3 worm cellular contexts compared by ENCODE assay signal in genomic region chrII:3958673-3959299, ce11.
TF ChIP-seq lines count a peak whose summit lies in the region.

No protein-coding gene starts in this region.

TF ChIP-seq in whole organism, L2 larva, 48 proteins besides CTCF, POLR2A, EP300 and RAD21 (continued from another document):
- peak; percentile 77 for TF ChIP-seq crh-2 (tag; optimal IDR thresholded peaks at IDR 0.05; lab: Kevin White, UChicago)
- peak; percentile 51 for TF ChIP-seq sma-3 (GFP tag; optimal IDR thresholded peaks at IDR 0.05; lab: Kevin White, UChicago)
- TF ChIP-seq nhr-21 (tag; optimal IDR thresholded peaks at IDR 0.05; lab: Kevin White, UChicago): peak; percentile 42
- no peak for TF ChIP-seq nhr-23 (tag; optimal IDR thresholded peaks at IDR 0.05; lab: Kevin White, UChicago)
- TF ChIP-seq sem-4 (tag; optimal IDR thresholded peaks at IDR 0.05; lab: Kevin White, UChicago): no peak
- no peak for TF ChIP-seq ztf-11 (tag; optimal IDR thresholded peaks at IDR 0.05; lab: Kevin White, UChicago)
- TF ChIP-seq lin-39 (tag; optimal IDR thresholded peaks at IDR 0.05; lab: Kevin White, UChicago): no peak
- peak; percentile 80 to 94 for TF ChIP-seq mdl-1 (tag; optimal IDR thresholded peaks at IDR 0.05; lab: Kevin White, UChicago)
- TF ChIP-seq sma-9 (GFP tag; optimal IDR thresholded peaks at IDR 0.05; lab: Kevin White, UChicago): peak; percentile 95
- no peak for TF ChIP-seq sma-9 (tag; optimal IDR thresholded peaks at IDR 0.05; lab: Kevin White, UChicago)
- no peak for TF ChIP-seq mbf-1 (tag; optimal IDR thresholded peaks at IDR 0.05; lab: Kevin White, UChicago)
- TF ChIP-seq ama-1 (optimal IDR thresholded peaks at IDR 0.05; lab: Kevin White, UChicago): peak; percentile 18
- TF ChIP-seq aly-2 (tag; optimal IDR thresholded peaks at IDR 0.05; lab: Kevin White, UChicago): no peak
- TF ChIP-seq egl-27 (tag; optimal IDR thresholded peaks at IDR 0.05; lab: Kevin White, UChicago): peak; percentile 69
- TF ChIP-seq ztf-4 (tag; optimal IDR thresholded peaks at IDR 0.05; lab: Kevin White, UChicago): peak; percentile 67
- peak; percentile 69 for TF ChIP-seq zag-1 (tag; optimal IDR thresholded peaks at IDR 0.05; lab: Kevin White, UChicago)
- TF ChIP-seq nhr-237 (tag; optimal IDR thresholded peaks at IDR 0.05; lab: Kevin White, UChicago): no peak
- TF ChIP-seq nhr-6 (tag; optimal IDR thresholded peaks at IDR 0.05; lab: Kevin White, UChicago): peak; percentile 55
- peak; percentile 29 for TF ChIP-seq nhr-25 (tag; optimal IDR thresholded peaks at IDR 0.05; lab: Kevin White, UChicago)
- TF ChIP-seq elt-3 (tag; optimal IDR thresholded peaks at IDR 0.05; lab: Kevin White, UChicago): no peak
- TF ChIP-seq ceh-16 (tag; optimal IDR thresholded peaks at IDR 0.05; lab: Kevin White, UChicago): no peak

TF ChIP-seq in whole organism, L4 larva, 104 proteins besides CTCF, POLR2A, EP300 and RAD21 (continued from another document and continues in another):
- no peak for TF ChIP-seq lim-7 (GFP tag; IDR thresholded peaks at IDR 0.05; lab: Robert Waterston, UW)
- TF ChIP-seq ZK337.2 (GFP tag; IDR thresholded peaks at IDR 0.05; lab: Robert Waterston, UW): no peak
- no peak for TF ChIP-seq R02D3.7 (tag; optimal IDR thresholded peaks at IDR 0.05; lab: Kevin White, UChicago)
- TF ChIP-seq nhr-10 (tag; optimal IDR thresholded peaks at IDR 0.05; lab: Kevin White, UChicago): peak; percentile 47
- TF ChIP-seq lir-3 (tag; optimal IDR thresholded peaks at IDR 0.05; lab: Kevin White, UChicago): no peak
- no peak for TF ChIP-seq Y5F2A.4 (GFP tag; optimal IDR thresholded peaks at IDR 0.05; lab: Kevin White, UChicago)
- peak; percentile 81 for TF ChIP-seq nhr-28 (tag; optimal IDR thresholded peaks at IDR 0.05; lab: Kevin White, UChicago)
- TF ChIP-seq ceh-28 (tag; optimal IDR thresholded peaks at IDR 0.05; lab: Kevin White, UChicago): no peak
- peak; percentile 56 to 81 for TF ChIP-seq lsy-2 (tag; optimal IDR thresholded peaks at IDR 0.05; lab: Kevin White, UChicago)
- peak; percentile 66; the same call in 1 of the 2 replicates for TF ChIP-seq ctbp-1 (GFP tag; IDR thresholded peaks at IDR 0.05; lab: Robert Waterston, UW)
- peak; percentile 91 for TF ChIP-seq dve-1 (tag; optimal IDR thresholded peaks at IDR 0.05; lab: Kevin White, UChicago; ENCODE audit: insufficient read depth)
- TF ChIP-seq mdt-29 (GFP tag; IDR thresholded peaks at IDR 0.05; lab: Robert Waterston, UW): 0 out of 2 replicates have a peak, but pooled peaks have one; percentile 17
- 0 out of 2 replicates have a peak, but pooled peaks have one; percentile 29 for TF ChIP-seq vab-7 (GFP tag; IDR thresholded peaks at IDR 0.05; lab: Robert Waterston, UW)
- TF ChIP-seq hlh-30 (tag; optimal IDR thresholded peaks at IDR 0.05; lab: Kevin White, UChicago; ENCODE audit: insufficient read depth): peak; percentile 95
- peak; percentile 54 for TF ChIP-seq lin-13 (GFP tag; optimal IDR thresholded peaks at IDR 0.05; lab: Kevin White, UChicago)
- TF ChIP-seq ceh-82 (tag; optimal IDR thresholded peaks at IDR 0.05; lab: Kevin White, UChicago): no peak
- no peak for TF ChIP-seq lin-39 (tag; optimal IDR thresholded peaks at IDR 0.05; lab: Kevin White, UChicago)
- TF ChIP-seq zip-11 (GFP tag; IDR thresholded peaks at IDR 0.05; lab: Robert Waterston, UW): no peak
- no peak for TF ChIP-seq sdz-12 (GFP tag; optimal IDR thresholded peaks at IDR 0.05; lab: Kevin White, UChicago)
- no peak for TF ChIP-seq fos-1 (tag; optimal IDR thresholded peaks at IDR 0.05; lab: Kevin White, UChicago)
- TF ChIP-seq daf-16 (GFP tag; optimal IDR thresholded peaks at IDR 0.05; lab: Kevin White, UChicago): peak; percentile 69 to 96
- TF ChIP-seq daf-16 (tag; optimal IDR thresholded peaks at IDR 0.05; lab: Kevin White, UChicago): peak; percentile 99
- peak; percentile 28 for TF ChIP-seq nhr-102 (tag; optimal IDR thresholded peaks at IDR 0.05; lab: Kevin White, UChicago)
- no peak for TF ChIP-seq unc-39 (tag; optimal IDR thresholded peaks at IDR 0.05; lab: Kevin White, UChicago)
- no peak for TF ChIP-seq nhr-237 (tag; optimal IDR thresholded peaks at IDR 0.05; lab: Kevin White, UChicago)
- TF ChIP-seq nhr-6 (tag; optimal IDR thresholded peaks at IDR 0.05; lab: Kevin White, UChicago): peak; percentile 58
- TF ChIP-seq unc-130 (GFP tag; optimal IDR thresholded peaks at IDR 0.05; lab: Kevin White, UChicago): no peak
- no peak for TF ChIP-seq Y75B8A.6 (GFP tag; IDR thresholded peaks at IDR 0.05; lab: Robert Waterston, UW)
- TF ChIP-seq dmd-9 (GFP tag; IDR thresholded peaks at IDR 0.05; lab: Robert Waterston, UW): no peak
- no peak for TF ChIP-seq nhr-111 (GFP tag; optimal IDR thresholded peaks at IDR 0.05; lab: Kevin White, UChicago)
- TF ChIP-seq pqm-1 (tag; optimal IDR thresholded peaks at IDR 0.05; lab: Kevin White, UChicago): peak; percentile 78
- no peak for TF ChIP-seq arid-1 (GFP tag; conservative IDR thresholded peaks at IDR 0.05; lab: Robert Waterston, UW)
- peak; percentile 90 for TF ChIP-seq dmd-6 (GFP tag; IDR thresholded peaks at IDR 0.05; lab: Robert Waterston, UW)
- peak; percentile 69 for TF ChIP-seq hmg-1.1 (GFP tag; IDR thresholded peaks at IDR 0.05; lab: Robert Waterston, UW)
- TF ChIP-seq mes-2 (tag; optimal IDR thresholded peaks at IDR 0.05; lab: Kevin White, UChicago; ENCODE audit: poor library complexity, severe bottlenecking): peak; percentile 70
- peak; percentile 19; the same call in 1 of the 2 replicates for TF ChIP-seq T26A8.4 (GFP tag; IDR thresholded peaks at IDR 0.05; lab: Robert Waterston, UW)
- peak; percentile 12 for TF ChIP-seq gei-8 (GFP tag; optimal IDR thresholded peaks at IDR 0.05; lab: Kevin White, UChicago)
- no peak for TF ChIP-seq ceh-32 (tag; optimal IDR thresholded peaks at IDR 0.05; lab: Kevin White, UChicago; ENCODE audit: poor library complexity)
- TF ChIP-seq zfp-2 (tag; optimal IDR thresholded peaks at IDR 0.05; lab: Kevin White, UChicago): no peak
- 0 out of 2 replicates have a peak, but pooled peaks have one; percentile 29 for TF ChIP-seq lin-29 (GFP tag; IDR thresholded peaks at IDR 0.05; lab: Robert Waterston, UW)
- TF ChIP-seq tag-97 (GFP tag; IDR thresholded peaks at IDR 0.05; lab: Robert Waterston, UW): no peak
- TF ChIP-seq ztf-7 (tag; optimal IDR thresholded peaks at IDR 0.05; lab: Kevin White, UChicago): peak; percentile 6
- 0 out of 2 replicates have a peak, but pooled peaks have one; percentile 13 for TF ChIP-seq lin-1 (GFP tag; IDR thresholded peaks at IDR 0.05; lab: Robert Waterston, UW)
- peak; percentile 59 for TF ChIP-seq mxl-3 (GFP tag; optimal IDR thresholded peaks at IDR 0.05; lab: Kevin White, UChicago)
- TF ChIP-seq nhr-41 (GFP tag; IDR thresholded peaks at IDR 0.05; lab: Robert Waterston, UW): no peak
- TF ChIP-seq skn-1 (tag; optimal IDR thresholded peaks at IDR 0.05; lab: Kevin White, UChicago): no peak
- peak; percentile 92 for TF ChIP-seq hlh-11 (tag; optimal IDR thresholded peaks at IDR 0.05; lab: Kevin White, UChicago)
- TF ChIP-seq madf-9 (GFP tag; conservative IDR thresholded peaks at IDR 0.05; lab: Robert Waterston, UW): peak; percentile 22; the same call in 1 of the 2 replicates
- no peak for TF ChIP-seq fkh-10 (GFP tag; optimal IDR thresholded peaks at IDR 0.05; lab: Kevin White, UChicago)
- peak; percentile 38 for TF ChIP-seq nhr-77 (tag; optimal IDR thresholded peaks at IDR 0.05; lab: Kevin White, UChicago)
- peak; percentile 28 for TF ChIP-seq duxl-1 (tag; optimal IDR thresholded peaks at IDR 0.05; lab: Kevin White, UChicago; ENCODE audit: poor library complexity)
- no peak for TF ChIP-seq T20F7.1 (GFP tag; optimal IDR thresholded peaks at IDR 0.05; lab: Kevin White, UChicago)
- no peak for TF ChIP-seq ama-1 (optimal IDR thresholded peaks at IDR 0.05; lab: Kevin White, UChicago)
- TF ChIP-seq ces-1 (GFP tag; optimal IDR thresholded peaks at IDR 0.05; lab: Kevin White, UChicago): peak; percentile 29
- TF ChIP-seq nhr-11 (tag; optimal IDR thresholded peaks at IDR 0.05; lab: Kevin White, UChicago): peak; percentile 68
- peak; percentile 69 for TF ChIP-seq php-3 (GFP tag; IDR thresholded peaks at IDR 0.05; lab: Robert Waterston, UW)

TF ChIP-seq in whole organism, late embryonic, 69 proteins besides CTCF, POLR2A, EP300 and RAD21 (continued from another document):
- TF ChIP-seq ceh-14 (tag; optimal IDR thresholded peaks at IDR 0.05; lab: Kevin White, UChicago) (no peak), unc-55 (GFP tag; optimal IDR thresholded peaks at IDR 0.05; lab: Kevin White, UChicago) (no peak), unc-3 (GFP tag; conservative IDR thresholded peaks at IDR 0.05; lab: Robert Waterston, UW) (no peak), unc-3 (tag; optimal IDR thresholded peaks at IDR 0.05; lab: Kevin White, UChicago) (no peak), ref-2 (tag; optimal IDR thresholded peaks at IDR 0.05; lab: Kevin White, UChicago) (peak; percentile 18), lim-6 (tag; optimal IDR thresholded peaks at IDR 0.05; lab: Kevin White, UChicago) (no peak), ttx-3 (tag; optimal IDR thresholded peaks at IDR 0.05; lab: Kevin White, UChicago) (no peak), lin-11 (tag; optimal IDR thresholded peaks at IDR 0.05; lab: Kevin White, UChicago) (no peak), F13H6.1 (tag; optimal IDR thresholded peaks at IDR 0.05; lab: Kevin White, UChicago) (no peak), ets-4 (tag; optimal IDR thresholded peaks at IDR 0.05; lab: Kevin White, UChicago) (no peak), unc-42 (tag; optimal IDR thresholded peaks at IDR 0.05; lab: Kevin White, UChicago) (peak; percentile 82), ceh-30 (tag; optimal IDR thresholded peaks at IDR 0.05; lab: Kevin White, UChicago) (no peak), hlh-6 (tag; optimal IDR thresholded peaks at IDR 0.05; lab: Kevin White, UChicago) (no peak), mec-3 (tag; optimal IDR thresholded peaks at IDR 0.05; lab: Kevin White, UChicago; ENCODE audit: borderline replicate concordance) (no peak), tbx-7 (tag; optimal IDR thresholded peaks at IDR 0.05; lab: Kevin White, UChicago) (peak; percentile 18), ama-1 (optimal IDR thresholded peaks at IDR 0.05; lab: Kevin White, UChicago) (no peak), sox-4 (tag; optimal IDR thresholded peaks at IDR 0.05; lab: Kevin White, UChicago) (no peak), fax-1 (tag; optimal IDR thresholded peaks at IDR 0.05; lab: Kevin White, UChicago) (no peak), pha-4 (tag; optimal IDR thresholded peaks at IDR 0.05; lab: Kevin White, UChicago) (no peak), ceh-45 (GFP tag; IDR thresholded peaks at IDR 0.05; lab: Robert Waterston, UW) (no peak), hlh-13 (GFP tag; optimal IDR thresholded peaks at IDR 0.05; lab: Kevin White, UChicago) (no peak), pha-2 (tag; optimal IDR thresholded peaks at IDR 0.05; lab: Kevin White, UChicago) (no peak), hlh-8 (tag; optimal IDR thresholded peaks at IDR 0.05; lab: Kevin White, UChicago) (no peak), ceh-31 (tag; optimal IDR thresholded peaks at IDR 0.05; lab: Kevin White, UChicago) (peak; percentile 14), T23F11.4 (GFP tag; optimal IDR thresholded peaks at IDR 0.05; lab: Kevin White, UChicago) (peak; percentile 22), syd-9 (tag; optimal IDR thresholded peaks at IDR 0.05; lab: Kevin White, UChicago) (no peak), fkh-10 (GFP tag; optimal IDR thresholded peaks at IDR 0.05; lab: Kevin White, UChicago) (no peak), rnt-1 (tag; optimal IDR thresholded peaks at IDR 0.05; lab: Kevin White, UChicago) (peak; percentile 22), nhr-11 (tag; optimal IDR thresholded peaks at IDR 0.05; lab: Kevin White, UChicago) (no peak), pat-9 (tag; optimal IDR thresholded peaks at IDR 0.05; lab: Kevin White, UChicago) (no peak), odd-2 (tag; optimal IDR thresholded peaks at IDR 0.05; lab: Kevin White, UChicago) (no peak), pax-1 (tag; optimal IDR thresholded peaks at IDR 0.05; lab: Kevin White, UChicago) (no peak), sdc-2 (tag; optimal IDR thresholded peaks at IDR 0.05; lab: Kevin White, UChicago) (no peak), che-1 (tag; optimal IDR thresholded peaks at IDR 0.05; lab: Kevin White, UChicago) (no peak), K09A11.1 (tag; optimal IDR thresholded peaks at IDR 0.05; lab: Kevin White, UChicago; ENCODE audit: insufficient read depth) (no peak), C08G9.2 (tag; optimal IDR thresholded peaks at IDR 0.05; lab: Kevin White, UChicago) (no peak), ceh-6 (GFP tag; optimal IDR thresholded peaks at IDR 0.05; lab: Kevin White, UChicago) (no peak)
